Worm (Caenorhabditis elegans) whole organism, L3 larva: Measurements from ENCODE around the gene T19D2.13.
A peak's percentile ranks its signal among the peaks of the same experiment; 100 is the strongest.

ENCODE experiments used
- R02D3.7 ChIP-seq: fragments of 150-350 bp; optimal IDR thresholded peaks from 2 replicates; lab custom pipeline; 2014; ENCODE audit warnings: missing biosample characterization, missing genetic modification characterization
- ZK546.5 ChIP-seq: sonication (generic microtip); optimal IDR thresholded peaks from 2 replicates; lab custom pipeline; 2017; ENCODE audit warnings: missing biosample characterization, missing genetic modification characterization
- aly-2 ChIP-seq: fragments of 150-350 bp; optimal IDR thresholded peaks from 2 replicates; lab custom pipeline; 2014; ENCODE audit warnings: missing biosample characterization, missing genetic modification characterization
- ama-1 ChIP-seq: fragments of 150-350 bp; optimal IDR thresholded peaks from 2 replicates; lab custom pipeline; 2018
- ceh-16 ChIP-seq: sonication (generic microtip); optimal IDR thresholded peaks from 2 replicates; lab custom pipeline; 2017; ENCODE audit warnings: missing biosample characterization, missing genetic modification characterization
- ceh-28 ChIP-seq: fragments of 150-350 bp; optimal IDR thresholded peaks from 2 replicates; lab custom pipeline; 2014; ENCODE audit warnings: missing biosample characterization, missing genetic modification reagents, missing genetic modification characterization
- daf-12 ChIP-seq: fragments of 150-350 bp; optimal IDR thresholded peaks from 2 replicates; lab custom pipeline; 2014; ENCODE audit warnings: missing biosample characterization, missing genetic modification reagents, missing genetic modification characterization
- egl-27 ChIP-seq: sonication (generic microtip); optimal IDR thresholded peaks from 4 replicates; lab custom pipeline; 2017; ENCODE audit warnings: missing biosample characterization, missing genetic modification reagents, missing genetic modification characterization
- egl-5 ChIP-seq: fragments of 150-350 bp; optimal IDR thresholded peaks from 2 replicates; lab custom pipeline; 2017; ENCODE audit warnings: missing biosample characterization, missing genetic modification reagents, missing genetic modification characterization, inconsistent platforms
- elt-1 ChIP-seq: fragments of 150-350 bp; optimal IDR thresholded peaks from 2 replicates; lab custom pipeline; 2014; ENCODE audit warnings: missing biosample characterization, missing genetic modification characterization
- elt-3 ChIP-seq, 3 experiments: fragments of 150-350 bp in 1 of 3; sonication (generic microtip) in 2 of 3; optimal IDR thresholded peaks; 2 replicates in 2 of 3; 4 replicates in 1 of 3; lab custom pipeline; 2014 to 2017; ENCODE audit warnings: missing biosample characterization in 3 of 3, missing genetic modification characterization in 3 of 3
- eor-1 ChIP-seq, 2 experiments: fragments of 150-350 bp; optimal IDR thresholded peaks; 2 replicates each; lab custom pipeline; 2014 to 2018; ENCODE audit warnings: missing biosample characterization in 2 of 2, missing genetic modification characterization in 2 of 2
- fkh-2 ChIP-seq: fragments of 150-350 bp; optimal IDR thresholded peaks from 2 replicates; lab custom pipeline; 2014; ENCODE audit warnings: missing biosample characterization, missing genetic modification reagents, missing genetic modification characterization
- fos-1 ChIP-seq: fragments of 150-350 bp; optimal IDR thresholded peaks from 2 replicates; lab custom pipeline; 2014; ENCODE audit warnings: missing biosample characterization, missing genetic modification characterization
- hmg-11 ChIP-seq: sonication (generic microtip); optimal IDR thresholded peaks from 2 replicates; lab custom pipeline; 2016; ENCODE audit warnings: missing genetic modification characterization, missing compliant biosample characterization
- jun-1 ChIP-seq: fragments of 150-350 bp; optimal IDR thresholded peaks from 2 replicates; lab custom pipeline; 2014; ENCODE audit warnings: missing biosample characterization, missing genetic modification reagents, missing genetic modification characterization
- lin-15B ChIP-seq: fragments of 150-350 bp; optimal IDR thresholded peaks from 2 replicates; lab custom pipeline; 2014; ENCODE audit warnings: missing biosample characterization, missing genetic modification characterization
- lin-39 ChIP-seq: fragments of 150-350 bp; optimal IDR thresholded peaks from 2 replicates; lab custom pipeline; 2018; ENCODE audit warnings: missing biosample characterization, missing genetic modification reagents, missing genetic modification characterization
- lsy-12 ChIP-seq: sonication (generic microtip); optimal IDR thresholded peaks from 2 replicates; lab custom pipeline; 2016; ENCODE audit warnings: mild to moderate bottlenecking, missing genetic modification characterization, missing compliant biosample characterization
- nfya-1 ChIP-seq: sonication (generic microtip); optimal IDR thresholded peaks from 2 replicates; lab custom pipeline; 2017; ENCODE audit warnings: missing genetic modification characterization, mild to moderate bottlenecking, missing compliant biosample characterization, antibody characterized with exemption, moderate library complexity; ENCODE audit not compliant: insufficient read depth
- nhr-11 ChIP-seq: fragments of 150-350 bp; optimal IDR thresholded peaks from 2 replicates; lab custom pipeline; 2014; ENCODE audit warnings: missing biosample characterization, missing genetic modification characterization
- nhr-12 ChIP-seq: fragments of 150-350 bp; optimal IDR thresholded peaks from 2 replicates; lab custom pipeline; 2014; ENCODE audit warnings: missing biosample characterization, missing genetic modification characterization
- nhr-23 ChIP-seq: fragments of 150-350 bp; optimal IDR thresholded peaks from 2 replicates; lab custom pipeline; 2014; ENCODE audit warnings: missing biosample characterization, missing genetic modification reagents, missing genetic modification characterization
- nhr-25 ChIP-seq: sonication (generic microtip); optimal IDR thresholded peaks from 2 replicates; lab custom pipeline; 2017; ENCODE audit warnings: missing biosample characterization, missing genetic modification characterization
- nhr-28 ChIP-seq: fragments of 150-350 bp; optimal IDR thresholded peaks from 2 replicates; lab custom pipeline; 2014; ENCODE audit warnings: missing biosample characterization, missing genetic modification characterization
- nhr-43 ChIP-seq: sonication (generic microtip); optimal IDR thresholded peaks from 2 replicates; lab custom pipeline; 2016; ENCODE audit warnings: mild to moderate bottlenecking, missing genetic modification characterization, missing compliant biosample characterization; ENCODE audit not compliant: poor library complexity, severe bottlenecking
- pha-4 ChIP-seq: fragments of 150-350 bp; optimal IDR thresholded peaks from 2 replicates; lab custom pipeline; 2014; ENCODE audit warnings: missing biosample characterization, missing genetic modification reagents, missing genetic modification characterization
- pqm-1 ChIP-seq: fragments of 150-350 bp; optimal IDR thresholded peaks from 2 replicates; lab custom pipeline; 2017; ENCODE audit warnings: missing biosample characterization, missing genetic modification characterization, inconsistent platforms
- sea-2 ChIP-seq: fragments of 150-350 bp; sonication (generic microtip); optimal IDR thresholded peaks from 4 replicates; lab custom pipeline; 2014; ENCODE audit warnings: missing biosample characterization, missing genetic modification reagents, missing genetic modification characterization
- skn-1 ChIP-seq: fragments of 150-350 bp; optimal IDR thresholded peaks from 2 replicates; lab custom pipeline; 2014; ENCODE audit warnings: missing biosample characterization, missing genetic modification characterization
- snpc-4 ChIP-seq: fragments of 150-350 bp; optimal IDR thresholded peaks from 2 replicates; lab custom pipeline; 2014; ENCODE audit warnings: missing biosample characterization, missing genetic modification characterization
- unc-39 ChIP-seq: sonication (generic microtip); optimal IDR thresholded peaks from 4 replicates; lab custom pipeline; 2017; ENCODE audit warnings: missing biosample characterization, missing genetic modification characterization
- ztf-11 ChIP-seq: fragments of 150-350 bp; optimal IDR thresholded peaks from 2 replicates; lab custom pipeline; 2014; ENCODE audit warnings: missing biosample characterization, missing genetic modification characterization
- ztf-4 ChIP-seq: fragments of 150-350 bp; optimal IDR thresholded peaks from 2 replicates; lab custom pipeline; 2014; ENCODE audit warnings: missing biosample characterization, missing genetic modification characterization

The T19D2.13 gene

ce11 chrX:3942267-3942666 is at the start of gene T19D2.13:
Gene T19D2.13, minus strand, starts transcription at chrX:3942367.
- TF ChIP-seq ama-1 (lab: Kevin White, UChicago): no peak
- TF ChIP-seq fkh-2 (tag; lab: Kevin White, UChicago): no peak
- TF ChIP-seq sea-2 (GFP tag; lab: Kevin White, UChicago): no peak
- TF ChIP-seq lin-15B (tag; lab: Kevin White, UChicago): no peak
- TF ChIP-seq nhr-23: no peak
- TF ChIP-seq snpc-4 (tag; lab: Kevin White, UChicago): no peak
- no peak for TF ChIP-seq daf-12 (tag; lab: Kevin White, UChicago)
- TF ChIP-seq ztf-4 (tag; lab: Kevin White, UChicago): no peak
- TF ChIP-seq ZK546.5 (tag; lab: Kevin White, UChicago): no peak
- TF ChIP-seq eor-1 (tag; optimal IDR thresholded peaks at IDR 0.05; lab: Kevin White, UChicago): no peak
- no peak for TF ChIP-seq nhr-11
- no peak for TF ChIP-seq skn-1
- no peak for TF ChIP-seq hmg-11 (tag; lab: Kevin White, UChicago)

- TF ChIP-seq nhr-23: no peak
- TF ChIP-seq ama-1 (lab: Kevin White, UChicago): no peak
- no peak for TF ChIP-seq egl-5 (tag; lab: Kevin White, UChicago)
- no peak for TF ChIP-seq sea-2 (GFP tag; lab: Kevin White, UChicago)
- TF ChIP-seq daf-12 (tag; lab: Kevin White, UChicago): no peak
- TF ChIP-seq hmg-11 (tag; lab: Kevin White, UChicago): no peak
- TF ChIP-seq jun-1 (tag; lab: Kevin White, UChicago): no peak
- TF ChIP-seq fos-1 (tag; lab: Kevin White, UChicago): no peak
- no peak for TF ChIP-seq skn-1
- no peak for TF ChIP-seq pha-4 (tag; lab: Kevin White, UChicago)
- TF ChIP-seq lsy-12 (tag; lab: Kevin White, UChicago): no peak
- TF ChIP-seq lin-15B (tag; lab: Kevin White, UChicago): no peak
- TF ChIP-seq ZK546.5 (tag; lab: Kevin White, UChicago): no peak
- TF ChIP-seq elt-3 (tag; optimal IDR thresholded peaks at IDR 0.05; lab: Kevin White, UChicago): no peak
- no peak for TF ChIP-seq snpc-4 (tag; lab: Kevin White, UChicago)
- TF ChIP-seq nhr-28 (tag; lab: Kevin White, UChicago): no peak
- no peak for TF ChIP-seq pqm-1 (tag; lab: Kevin White, UChicago)
- no peak for TF ChIP-seq ztf-11 (tag; lab: Kevin White, UChicago)
- no peak for TF ChIP-seq eor-1 (tag; optimal IDR thresholded peaks at IDR 0.05; lab: Kevin White, UChicago)
- TF ChIP-seq ceh-16 (tag; lab: Kevin White, UChicago): no peak
These were observed 49.5 kb upstream of the T19D2.13 start for ce11 chrX:3991652-3992051.

- no peak for TF ChIP-seq nhr-43
- no peak for TF ChIP-seq nhr-25
- TF ChIP-seq nfya-1 (tag; lab: Kevin White, UChicago): no peak
- no peak for TF ChIP-seq nhr-23
- no peak for TF ChIP-seq fos-1 (tag; lab: Kevin White, UChicago)
- no peak for TF ChIP-seq egl-27
These were observed 48.8 kb upstream of the T19D2.13 start for ce11 chrX:3990941-3991340.

ce11 chrX:3990495-3990894 is 48.3 kb upstream of the T19D2.13 start:
- TF ChIP-seq ztf-4 (tag; lab: Kevin White, UChicago) (no peak), pha-4 (tag; lab: Kevin White, UChicago) (peak; percentile 80)

ce11 chrX:3988575-3988974 is 46.4 kb upstream of the T19D2.13 start:
- TF ChIP-seq R02D3.7 (tag; lab: Kevin White, UChicago): no peak
- TF ChIP-seq lsy-12 (tag; lab: Kevin White, UChicago): no peak
- no peak for TF ChIP-seq hmg-11 (tag; lab: Kevin White, UChicago)
- TF ChIP-seq elt-1: no peak
- TF ChIP-seq daf-12 (tag; lab: Kevin White, UChicago): no peak
- TF ChIP-seq jun-1 (tag; lab: Kevin White, UChicago): no peak
- TF ChIP-seq ceh-28: no peak
- peak; percentile 24 for TF ChIP-seq lin-39 (tag; lab: Kevin White, UChicago)

ce11 chrX:3982370-3982769 is 40.2 kb upstream of the T19D2.13 start:
- TF ChIP-seq aly-2 (tag; lab: Kevin White, UChicago): no peak
- TF ChIP-seq fos-1 (tag; lab: Kevin White, UChicago): peak; percentile 24
- no peak for TF ChIP-seq pqm-1 (tag; lab: Kevin White, UChicago)
- TF ChIP-seq pha-4 (tag; lab: Kevin White, UChicago): peak; percentile 55
- TF ChIP-seq unc-39 (tag; lab: Kevin White, UChicago): no peak
- TF ChIP-seq sea-2 (GFP tag; lab: Kevin White, UChicago): no peak
- TF ChIP-seq nhr-12: no peak
- no peak for TF ChIP-seq skn-1
